Fruit fly (Drosophila melanogaster): ENCODE data around the gene Muc11A.

Muc11A gene

DNA sequence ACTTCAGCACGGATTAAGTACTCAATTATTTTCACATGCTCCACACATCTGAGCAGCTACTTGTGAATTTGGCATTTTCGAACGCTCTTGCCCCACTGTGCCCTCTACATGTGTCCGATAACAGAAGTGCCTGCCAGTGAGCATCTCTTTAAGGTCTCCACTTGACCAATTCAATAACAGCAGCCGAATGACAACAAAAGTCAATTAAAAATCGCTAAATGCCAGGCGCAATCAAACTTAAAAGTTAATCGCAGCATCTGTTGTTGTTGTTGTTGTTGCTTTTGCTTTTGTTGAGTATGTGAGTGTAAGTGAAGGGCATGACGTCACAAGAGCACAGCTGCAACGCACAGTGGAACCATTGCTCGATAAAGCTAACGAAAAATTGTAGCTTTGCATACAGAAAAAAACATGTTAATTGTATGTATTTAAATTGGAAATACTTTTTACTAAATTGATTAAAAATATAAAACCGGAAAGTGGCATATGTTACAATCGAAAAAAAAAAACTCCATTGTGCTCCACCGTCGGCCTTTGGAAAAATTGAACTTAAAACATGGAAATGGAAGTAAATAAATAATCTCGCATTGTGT lies 44.7 kb upstream of the Muc11A start (continued):
- TF ChIP-seq dl (GFP tag; optimal IDR thresholded peaks at IDR 0.05; ENCODE audit: insufficient read depth in 1 of 2, partially characterized antibody in 2 of 2) (no peak), N (GFP tag; optimal IDR thresholded peaks at IDR 0.05) (no peak), rgr (GFP tag; optimal IDR thresholded peaks at IDR 0.05) (peak; percentile 53)

DNA sequence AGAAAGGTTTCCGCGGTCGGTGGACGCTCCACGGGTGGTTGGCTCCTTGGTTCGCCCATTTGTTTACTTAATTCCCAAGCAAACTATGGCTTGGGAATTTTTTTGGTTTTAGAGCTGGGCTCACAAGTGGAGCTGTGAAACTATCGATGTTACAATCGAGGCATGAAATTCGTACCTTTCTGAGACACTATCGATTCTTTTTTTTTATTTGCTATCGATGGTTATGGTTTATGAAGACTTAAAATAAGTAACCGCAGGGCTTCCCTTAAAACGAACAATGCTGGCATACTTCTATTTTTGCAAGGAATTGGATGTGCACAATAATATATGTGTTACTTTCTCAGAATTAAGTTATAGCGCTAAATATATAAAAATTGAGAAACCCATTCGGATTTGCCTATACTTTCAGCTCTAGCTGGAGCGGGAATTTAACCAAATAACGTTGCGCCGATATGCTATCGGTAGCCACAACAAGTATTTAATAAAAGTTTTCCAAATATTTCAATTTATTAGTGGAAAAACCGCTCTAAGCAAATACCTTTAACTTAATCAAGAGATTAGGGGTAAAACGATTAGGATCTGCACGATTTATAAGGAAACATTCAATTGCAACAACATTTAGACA lies 41.7 kb upstream of the Muc11A start, which contains the start of gene Chrac-16:
TSS of gene Chrac-16 (minus strand) at position 147 of the 625 bp plus-strand sequence.
- TF ChIP-seq GATAd (GFP tag; optimal IDR thresholded peaks at IDR 0.05) (no peak), Dfd (GFP tag; optimal IDR thresholded peaks at IDR 0.05) (no peak), Sp1 (GFP tag; optimal IDR thresholded peaks at IDR 0.05) (no peak), Abd-B (GFP tag; optimal IDR thresholded peaks at IDR 0.05) (no peak), h (GFP tag; optimal IDR thresholded peaks at IDR 0.05) (no peak), HLH106 (tag; optimal IDR thresholded peaks at IDR 0.05) (peak; percentile 2), N (GFP tag; optimal IDR thresholded peaks at IDR 0.05) (no peak), woc (GFP tag; optimal IDR thresholded peaks at IDR 0.05) (peak; percentile 30), Hr83 (GFP tag; optimal IDR thresholded peaks at IDR 0.05; ENCODE audit: poor library complexity, severe bottlenecking) (no peak), brk (GFP tag; optimal IDR thresholded peaks at IDR 0.05) (no peak), Rel (GFP tag; optimal IDR thresholded peaks at IDR 0.05) (no peak), Rel (tag; optimal IDR thresholded peaks at IDR 0.05) (peak; percentile 32), dl (GFP tag; optimal IDR thresholded peaks at IDR 0.05; ENCODE audit: insufficient read depth in 1 of 2, partially characterized antibody in 2 of 2) (no peak), tai (GFP tag; optimal IDR thresholded peaks at IDR 0.05) (no peak)

DNA sequence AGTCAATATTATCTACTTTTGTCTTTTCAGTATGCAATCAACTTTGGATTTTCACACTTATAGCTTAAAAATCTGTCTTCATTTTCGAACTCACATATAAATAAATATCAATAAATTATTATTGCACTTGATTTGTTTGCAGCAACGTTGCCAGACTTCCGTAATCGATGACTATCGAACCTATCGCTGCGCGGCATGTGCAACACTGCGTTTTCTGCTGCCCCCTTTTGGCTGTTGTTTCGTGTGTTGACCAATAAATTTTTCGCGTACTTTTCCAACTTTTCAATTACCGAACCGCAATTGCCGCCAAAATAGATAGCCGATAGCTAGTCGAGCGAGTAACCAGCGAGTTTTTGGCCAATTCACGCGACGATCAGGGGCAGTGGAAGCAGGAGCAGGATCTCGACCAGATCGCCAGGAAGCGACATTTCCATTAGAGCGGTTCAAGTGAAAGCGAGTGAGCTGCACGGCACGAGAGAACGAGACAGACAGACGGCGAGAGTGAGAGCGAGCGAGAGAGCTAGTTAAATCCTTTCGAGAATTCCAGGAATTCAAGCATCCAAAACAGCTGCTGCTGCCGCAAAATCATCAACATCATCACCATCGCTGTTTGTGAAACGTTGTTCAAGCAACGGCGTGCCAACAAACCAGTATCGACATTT lies 41.0 kb upstream of the Muc11A start, which contains the start of gene Lsm12a:
TSS of gene Lsm12a (plus strand) at position 201 of the 662 bp plus-strand sequence.
- TF ChIP-seq Rel (GFP tag; optimal IDR thresholded peaks at IDR 0.05) (no peak), Rel (tag; optimal IDR thresholded peaks at IDR 0.05) (peak; percentile 38), psq (GFP tag; optimal IDR thresholded peaks at IDR 0.05) (peak; percentile 87), usp (GFP tag; optimal IDR thresholded peaks at IDR 0.05) (no peak), dsf (GFP tag; optimal IDR thresholded peaks at IDR 0.05; ENCODE audit: borderline replicate concordance) (no peak), Dfd (GFP tag; optimal IDR thresholded peaks at IDR 0.05) (no peak), h (GFP tag; optimal IDR thresholded peaks at IDR 0.05) (no peak)

DNA sequence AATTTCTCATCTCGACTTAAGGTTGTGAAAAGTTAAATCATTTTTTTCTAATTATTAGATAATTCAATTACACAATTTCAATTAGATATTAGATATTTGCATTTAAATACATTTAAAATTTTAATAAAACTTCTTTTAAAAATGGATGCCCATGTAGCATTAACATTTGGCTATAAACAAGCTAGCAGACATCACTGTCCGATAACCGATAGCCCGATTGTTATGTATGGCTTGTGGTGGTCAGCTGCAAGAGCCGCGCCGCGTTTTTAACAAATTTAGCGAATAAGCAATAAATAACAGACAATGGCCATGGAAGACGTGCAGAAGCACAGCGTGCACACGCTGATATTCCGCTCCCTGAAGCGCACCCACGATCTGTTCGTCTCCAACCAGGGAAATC lies 38.7 kb upstream of the Muc11A start, which contains the start of gene Tango4:
TSS of gene Tango4 (plus strand) at position 212 of the 400 bp plus-strand sequence.
- peak; percentile 31 for TF ChIP-seq woc (GFP tag; optimal IDR thresholded peaks at IDR 0.05)
- peak; percentile 62 for TF ChIP-seq Myc (optimal IDR thresholded peaks at IDR 0.05)
- TF ChIP-seq CG9705 (GFP tag; optimal IDR thresholded peaks at IDR 0.05): no peak

DNA sequence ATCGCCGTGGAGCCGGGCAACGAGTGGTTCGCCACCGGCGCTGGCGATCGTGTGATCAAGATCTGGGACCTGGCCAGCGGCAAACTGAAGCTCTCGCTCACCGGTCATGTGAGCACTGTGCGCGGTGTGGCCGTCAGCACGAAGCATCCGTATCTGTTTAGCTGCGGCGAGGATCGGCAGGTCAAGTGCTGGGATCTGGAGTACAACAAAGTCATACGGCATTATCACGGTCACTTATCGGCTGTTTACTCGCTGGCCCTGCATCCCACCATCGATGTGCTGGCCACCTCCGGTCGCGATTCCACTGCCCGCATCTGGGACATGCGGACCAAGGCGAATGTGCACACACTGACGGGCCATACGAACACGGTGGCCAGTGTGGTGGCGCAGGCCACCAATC lies 37.8 kb upstream of the Muc11A start:
- TF ChIP-seq Mio (GFP tag; optimal IDR thresholded peaks at IDR 0.05) (no peak), Hr83 (GFP tag; optimal IDR thresholded peaks at IDR 0.05; ENCODE audit: poor library complexity, severe bottlenecking) (no peak), tai (GFP tag; optimal IDR thresholded peaks at IDR 0.05) (no peak), brk (GFP tag; optimal IDR thresholded peaks at IDR 0.05) (no peak), Vsx2 (GFP tag; optimal IDR thresholded peaks at IDR 0.05; ENCODE audit: partially characterized antibody) (no peak), br (GFP tag; optimal IDR thresholded peaks at IDR 0.05) (no peak), Dif (GFP tag; optimal IDR thresholded peaks at IDR 0.05; ENCODE audit: partially characterized antibody) (no peak), psq (GFP tag; optimal IDR thresholded peaks at IDR 0.05) (no peak), sv (GFP tag; optimal IDR thresholded peaks at IDR 0.05) (no peak), CG9705 (GFP tag; optimal IDR thresholded peaks at IDR 0.05) (no peak), CG32264 (GFP tag; optimal IDR thresholded peaks at IDR 0.05) (no peak), Dfd (GFP tag; optimal IDR thresholded peaks at IDR 0.05) (no peak), dmrt93B (GFP tag; optimal IDR thresholded peaks at IDR 0.05) (no peak), rgr (GFP tag; optimal IDR thresholded peaks at IDR 0.05) (no peak), jim (GFP tag; optimal IDR thresholded peaks at IDR 0.05) (no peak), Hr78 (GFP tag; optimal IDR thresholded peaks at IDR 0.05) (no peak), Abd-B (GFP tag; optimal IDR thresholded peaks at IDR 0.05) (no peak)
